Worm (Caenorhabditis elegans) whole organism, early embryonic: Measurements from ENCODE around the gene F47B8.1.

Source experiments
- B0310.2 ChIP-seq: sonication (generic microtip); optimal IDR thresholded peaks from 2 replicates; lab custom pipeline; 2016; ENCODE audit warnings: mild to moderate bottlenecking, missing genetic modification characterization, missing compliant biosample characterization
- aly-1 ChIP-seq: sonication (generic microtip); optimal IDR thresholded peaks from 2 replicates; lab custom pipeline; 2016; ENCODE audit warnings: missing genetic modification characterization, missing compliant biosample characterization
- ama-1 ChIP-seq: fragments of 150-350 bp; optimal IDR thresholded peaks from 2 replicates; lab custom pipeline; 2014
- ceh-13 ChIP-seq: fragments of 200-800 bp; sonication (Bioruptor generic); optimal IDR thresholded peaks from 2 replicates; lab custom pipeline; 2018; ENCODE audit warnings: mild to moderate bottlenecking, missing genetic modification characterization, missing compliant biosample characterization
- ets-7 ChIP-seq: sonication (generic microtip); optimal IDR thresholded peaks from 2 replicates; lab custom pipeline; 2016; ENCODE audit warnings: missing genotype, missing genetic modification characterization, missing compliant biosample characterization
- flt-1 ChIP-seq: fragments of 200-800 bp; sonication (Bioruptor generic); IDR thresholded peaks from 2 replicates; pipeline ENCODE4 v1.3.6; 2022; ENCODE audit warnings: missing genetic modification characterization, missing compliant biosample characterization
- pes-1 ChIP-seq: fragments of 200-800 bp; sonication (Bioruptor generic); IDR thresholded peaks from 2 replicates; pipeline ENCODE4 v1.3.6; 2022; ENCODE audit warnings: missing genetic modification reagents, missing genetic modification characterization, missing compliant biosample characterization
- scrt-1 ChIP-seq: fragments of 200-800 bp; sonication (Bioruptor generic); IDR thresholded peaks from 2 replicates; pipeline ENCODE4 v1.3.6; 2022; ENCODE audit warnings: missing genetic modification characterization, missing compliant biosample characterization
- sea-1 ChIP-seq: fragments of 200-800 bp; sonication (Bioruptor generic); conservative IDR thresholded peaks from 2 replicates; pipeline ENCODE4 v1.3.6; 2022; ENCODE audit warnings: missing genetic modification characterization, missing compliant biosample characterization
- tra-4 ChIP-seq: sonication (generic microtip); optimal IDR thresholded peaks from 2 replicates; lab custom pipeline; 2017; ENCODE audit warnings: missing genetic modification characterization, missing compliant biosample characterization

DNA sequence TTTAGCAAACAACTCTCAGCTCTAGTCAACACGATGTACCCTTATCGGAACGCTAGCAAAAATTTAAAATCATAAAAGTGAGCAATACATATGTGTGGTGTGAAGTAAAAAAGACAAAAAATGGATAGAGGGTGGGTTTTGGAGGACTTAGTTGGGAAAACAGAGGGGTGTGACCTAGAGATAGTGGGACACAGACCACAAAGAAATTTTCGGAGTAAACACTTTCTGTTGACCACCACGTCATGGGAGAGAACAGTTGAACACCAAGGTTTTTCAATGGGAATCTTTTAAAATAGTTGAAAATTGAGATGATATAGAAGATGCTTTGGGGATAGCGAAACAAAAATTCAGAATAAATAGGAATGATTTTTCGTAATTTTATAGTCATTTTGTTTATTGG lies 3.1 kb upstream of the F47B8.1 start:
- TF ChIP-seq flt-1 (GFP tag; lab: Robert Waterston, UW) (no peak), scrt-1 (GFP tag; lab: Robert Waterston, UW) (no peak), B0310.2 (tag; lab: Kevin White, UChicago) (no peak), tra-4 (tag; lab: Kevin White, UChicago) (no peak), ets-7 (no peak), ceh-13 (GFP tag; lab: Kevin White, UChicago) (no peak), ama-1 (lab: Kevin White, UChicago) (no peak), sea-1 (no peak), pes-1 (GFP tag; lab: Robert Waterston, UW) (no peak), aly-1 (tag; lab: Kevin White, UChicago) (no peak)
